Fruit fly (Drosophila melanogaster) whole organism, embryonic: ENCODE data around the gene CG32971.

Experiments used
- CG10431 ChIP-seq: fragments of 200-800 bp; sonication (Bioruptor generic); optimal IDR thresholded peaks from 3 replicates; lab custom pipeline; 2018; ENCODE audit warnings: missing biosample characterization, mild to moderate bottlenecking, missing genetic modification characterization
- CG11504 ChIP-seq: fragments of 200-800 bp; sonication (Bioruptor generic); optimal IDR thresholded peaks from 3 replicates; lab custom pipeline; 2019; ENCODE audit warnings: missing biosample characterization, mild to moderate bottlenecking, missing genetic modification characterization, moderate library complexity
- CG16813 ChIP-seq: fragments of 200-800 bp; sonication (Bioruptor generic); IDR thresholded peaks from 3 replicates; pipeline ENCODE4 v1.3.6; 2022; ENCODE audit warnings: missing biosample characterization, missing genetic modification characterization; ENCODE audit not compliant: partially characterized antibody
- CG17361 ChIP-seq: fragments of 200-800 bp; sonication (Bioruptor generic); IDR thresholded peaks from 3 replicates; pipeline ENCODE4 v1.3.6; 2022; ENCODE audit warnings: missing biosample characterization, missing genetic modification characterization
- CG17385 ChIP-seq: fragments of 200-800 bp; sonication (Bioruptor generic); optimal IDR thresholded peaks from 3 replicates; lab custom pipeline; 2018; ENCODE audit warnings: missing biosample characterization, mild to moderate bottlenecking, missing genetic modification characterization
- CG2199 ChIP-seq: fragments of 200-800 bp; sonication (Bioruptor generic); IDR thresholded peaks from 3 replicates; pipeline ENCODE4 v1.3.6; 2022; ENCODE audit warnings: missing biosample characterization, missing genetic modification characterization
- CG32772 ChIP-seq: fragments of 200-800 bp; sonication (Bioruptor generic); IDR thresholded peaks from 2 replicates; pipeline ENCODE4 v1.3.6; 2022; ENCODE audit warnings: missing biosample characterization, missing genetic modification characterization
- CG8944 ChIP-seq: fragments of 200-800 bp; sonication (Bioruptor generic); optimal IDR thresholded peaks from 3 replicates; lab custom pipeline; 2016; ENCODE audit warnings: missing biosample characterization, missing genetic modification characterization
- CG9437 ChIP-seq: fragments of 200-800 bp; sonication (Bioruptor generic); optimal IDR thresholded peaks from 2 replicates; lab custom pipeline; 2018; ENCODE audit warnings: missing biosample characterization, mild to moderate bottlenecking, missing genetic modification characterization
- D ChIP-seq, 2 experiments: fragments of 200-800 bp in 1 of 2; fragments of >200 bp in 1 of 2; sonication (Bioruptor generic) in 1 of 2; optimal IDR thresholded peaks; 2 replicates in 1 of 2; 3 replicates in 1 of 2; lab custom pipeline; 2017; ENCODE audit warnings: mild to moderate bottlenecking in 1 of 2, missing biosample characterization in 1 of 2, missing genetic modification characterization in 1 of 2, missing genetic modification reagents in 1 of 2
- Deaf1 ChIP-seq: fragments of 200-800 bp; optimal IDR thresholded peaks from 3 replicates; lab custom pipeline; 2019; ENCODE audit warnings: missing biosample characterization, mild to moderate bottlenecking, missing genetic modification characterization, moderate library complexity
- Dip2 ChIP-seq: fragments of 200-800 bp; sonication (Bioruptor generic); IDR thresholded peaks from 2 replicates; pipeline ENCODE4 v1.3.6; 2022; ENCODE audit warnings: missing biosample characterization, missing genetic modification characterization
- Drgx ChIP-seq: fragments of 200-800 bp; sonication (Bioruptor generic); IDR thresholded peaks from 2 replicates; pipeline ENCODE4 v1.3.6; 2022; ENCODE audit warnings: missing biosample characterization, missing genetic modification characterization
- E2f1 ChIP-seq: fragments of 200-800 bp; sonication (Bioruptor generic); IDR thresholded peaks from 2 replicates; pipeline ENCODE4 v1.3.6; 2022; ENCODE audit warnings: missing biosample characterization, missing genetic modification characterization
- Fer1 ChIP-seq: fragments of 200-800 bp; sonication (Bioruptor generic); optimal IDR thresholded peaks from 2 replicates; lab custom pipeline; 2017; ENCODE audit warnings: missing biosample characterization, mild to moderate bottlenecking, missing genetic modification characterization
- H15 ChIP-seq: fragments of 200-800 bp; sonication (Bioruptor generic); IDR thresholded peaks from 3 replicates; pipeline ENCODE4 v1.3.6; 2022; ENCODE audit warnings: missing biosample characterization, missing genetic modification characterization
- HLH3B ChIP-seq: fragments of 200-800 bp; sonication (Bioruptor generic); IDR thresholded peaks from 2 replicates; pipeline ENCODE4 v1.3.6; 2022; ENCODE audit warnings: missing biosample characterization, missing genetic modification characterization
- Kr ChIP-seq: fragments of 200-800 bp; sonication (Bioruptor generic); optimal IDR thresholded peaks from 2 replicates; lab custom pipeline; 2017; ENCODE audit warnings: missing biosample characterization, mild to moderate bottlenecking, missing genetic modification characterization
- Meics ChIP-seq: fragments of 200-800 bp; sonication (Bioruptor generic); optimal IDR thresholded peaks from 2 replicates; lab custom pipeline; 2017; ENCODE audit warnings: missing biosample characterization, mild to moderate bottlenecking, missing genetic modification characterization
- Opbp ChIP-seq: fragments of 200-800 bp; sonication (Bioruptor generic); IDR thresholded peaks from 3 replicates; pipeline ENCODE4 v1.3.6; 2022; ENCODE audit warnings: missing biosample characterization, missing genetic modification characterization; ENCODE audit not compliant: partially characterized antibody
- Poxn ChIP-seq: fragments of 200-800 bp; sonication (Bioruptor generic); IDR thresholded peaks from 2 replicates; pipeline ENCODE4 v1.3.6; 2022; ENCODE audit warnings: missing biosample characterization, missing genetic modification characterization
- Stat92E ChIP-seq, 3 experiments: fragments of >200 bp in 2 of 3; fragments of 200-800 bp in 1 of 3; sonication (Bioruptor generic) in 1 of 3; optimal IDR thresholded peaks; 2 replicates each; lab custom pipeline; 2017 to 2019; ENCODE audit warnings: missing biosample characterization in 3 of 3, missing genetic modification characterization in 3 of 3, mild to moderate bottlenecking in 1 of 3, moderate library complexity in 1 of 3
- Trl ChIP-seq, 3 experiments: fragments of >200 bp in 2 of 3; fragments of 200-800 bp in 1 of 3; sonication (Bioruptor generic) in 1 of 3; optimal IDR thresholded peaks; 2 replicates in 1 of 3; 3 replicates in 2 of 3; lab custom pipeline; 2016 to 2017; ENCODE audit warnings: missing biosample characterization in 1 of 3, missing genetic modification characterization in 1 of 3
- Xrp1 ChIP-seq: fragments of 200-800 bp; sonication (Bioruptor generic); IDR thresholded peaks from 2 replicates; pipeline ENCODE4 v1.3.6; 2022; ENCODE audit warnings: missing biosample characterization, missing genetic modification characterization
- bbx ChIP-seq: fragments of 200-800 bp; sonication (Bioruptor generic); IDR thresholded peaks from 2 replicates; pipeline ENCODE4 v1.3.6; 2022; ENCODE audit warnings: missing biosample characterization, missing genetic modification characterization; ENCODE audit not compliant: partially characterized antibody
- chm ChIP-seq: fragments of 200-800 bp; sonication (Bioruptor generic); IDR thresholded peaks from 2 replicates; pipeline ENCODE4 v1.3.6; 2022; ENCODE audit warnings: missing biosample characterization, missing genetic modification characterization
- chn ChIP-seq: fragments of 200-800 bp; sonication (Bioruptor generic); optimal IDR thresholded peaks from 2 replicates; lab custom pipeline; 2016; ENCODE audit warnings: missing biosample characterization, missing genetic modification characterization
- emc ChIP-seq: fragments of 200-800 bp; sonication (Bioruptor generic); optimal IDR thresholded peaks from 2 replicates; lab custom pipeline; 2016; ENCODE audit warnings: missing biosample characterization, missing genetic modification characterization
- fd64A ChIP-seq: fragments of 200-800 bp; sonication (Bioruptor generic); optimal IDR thresholded peaks from 3 replicates; lab custom pipeline; 2018; ENCODE audit warnings: missing biosample characterization, mild to moderate bottlenecking, missing genetic modification characterization
- gce ChIP-seq: fragments of 200-800 bp; sonication (Bioruptor generic); IDR thresholded peaks from 3 replicates; pipeline ENCODE4 v1.3.6; 2022; ENCODE audit warnings: missing biosample characterization, missing genetic modification characterization
- gcm2 ChIP-seq: fragments of 200-800 bp; sonication (Bioruptor generic); optimal IDR thresholded peaks from 2 replicates; lab custom pipeline; 2016; ENCODE audit warnings: missing biosample characterization, missing genetic modification characterization
- gt ChIP-seq: fragments of 200-800 bp; sonication (Bioruptor generic); IDR thresholded peaks from 2 replicates; pipeline ENCODE4 v1.3.6; 2022; ENCODE audit warnings: missing biosample characterization, missing genetic modification characterization
- kni ChIP-seq: fragments of 200-800 bp; sonication (Bioruptor generic); optimal IDR thresholded peaks from 3 replicates; lab custom pipeline; 2017; ENCODE audit warnings: mild to moderate bottlenecking, missing biosample characterization, missing genetic modification reagents, missing genetic modification characterization
- lov ChIP-seq, 2 experiments: fragments of 200-800 bp in 1 of 2; fragments of >200 bp in 1 of 2; sonication (Bioruptor generic) in 1 of 2; IDR thresholded peaks in 1 of 2; optimal IDR thresholded peaks in 1 of 2; 2 replicates in 1 of 2; 3 replicates in 1 of 2; pipeline versions ENCODE4 v1.3.6 to Lab custom; 2017 to 2022; ENCODE audit warnings: missing biosample characterization in 1 of 2, missing genetic modification characterization in 1 of 2
- nerfin-1 ChIP-seq: fragments of 200-800 bp; sonication (Bioruptor generic); optimal IDR thresholded peaks from 3 replicates; lab custom pipeline; 2019; ENCODE audit warnings: missing biosample characterization, mild to moderate bottlenecking, missing genetic modification characterization, moderate library complexity
- nerfin-2 ChIP-seq: fragments of 200-800 bp; sonication (Bioruptor generic); IDR thresholded peaks from 2 replicates; pipeline ENCODE4 v1.3.6; 2022; ENCODE audit warnings: missing biosample characterization, missing genetic modification characterization; ENCODE audit not compliant: partially characterized antibody
- nom ChIP-seq: fragments of 200-800 bp; sonication (Bioruptor generic); optimal IDR thresholded peaks from 2 replicates; lab custom pipeline; 2017; ENCODE audit warnings: missing biosample characterization, missing genetic modification characterization, mild to moderate bottlenecking, moderate library complexity, missing genetic modification reagents
- onecut ChIP-seq: fragments of 200-800 bp; sonication (Bioruptor generic); IDR thresholded peaks from 2 replicates; pipeline ENCODE4 v1.3.6; 2022; ENCODE audit warnings: missing biosample characterization, missing genetic modification characterization
- slp2 ChIP-seq: fragments of 200-800 bp; sonication (Bioruptor generic); optimal IDR thresholded peaks from 2 replicates; lab custom pipeline; 2016; ENCODE audit warnings: missing biosample characterization, missing genetic modification characterization
- tap ChIP-seq: fragments of 200-800 bp; optimal IDR thresholded peaks from 3 replicates; lab custom pipeline; 2019; ENCODE audit warnings: missing biosample characterization, mild to moderate bottlenecking, missing genetic modification characterization, moderate library complexity
- tin ChIP-seq: fragments of 200-800 bp; sonication (Bioruptor generic); optimal IDR thresholded peaks from 3 replicates; lab custom pipeline; 2016; ENCODE audit warnings: missing biosample characterization, missing genetic modification characterization
- tll ChIP-seq, 2 experiments: fragments of 200-800 bp in 1 of 2; fragments of >200 bp in 1 of 2; sonication (Bioruptor generic) in 1 of 2; optimal IDR thresholded peaks; 2 replicates each; lab custom pipeline; 2017 to 2019; ENCODE audit warnings: missing biosample characterization in 2 of 2, missing genetic modification characterization in 2 of 2, mild to moderate bottlenecking in 1 of 2, moderate library complexity in 1 of 2
- ttk ChIP-seq: fragments of 200-800 bp; sonication (Bioruptor generic); IDR thresholded peaks from 2 replicates; pipeline ENCODE4 v2.1.2; 2022; ENCODE audit warnings: missing biosample characterization, missing genetic modification characterization
- twi ChIP-seq: fragments of 200-800 bp; optimal IDR thresholded peaks from 2 replicates; lab custom pipeline; 2019; ENCODE audit warnings: missing biosample characterization, mild to moderate bottlenecking, missing genetic modification characterization, moderate library complexity
- unc-4 ChIP-seq: fragments of 200-800 bp; sonication (Bioruptor generic); IDR thresholded peaks from 2 replicates; pipeline ENCODE4 v1.3.6; 2022; ENCODE audit warnings: missing biosample characterization, missing genetic modification characterization; ENCODE audit not compliant: partially characterized antibody
- zen ChIP-seq: fragments of 200-800 bp; sonication (Bioruptor generic); optimal IDR thresholded peaks from 3 replicates; lab custom pipeline; 2018; ENCODE audit warnings: missing biosample characterization, mild to moderate bottlenecking, missing genetic modification characterization, moderate library complexity
- zfh1 ChIP-seq: fragments of 200-800 bp; sonication (Bioruptor generic); IDR thresholded peaks from 3 replicates; pipeline ENCODE4 v1.3.6; 2022; ENCODE audit warnings: missing biosample characterization, missing genetic modification characterization
- zfh2 ChIP-seq: fragments of 200-800 bp; sonication (Bioruptor generic); optimal IDR thresholded peaks from 2 replicates; lab custom pipeline; 2016; ENCODE audit warnings: missing biosample characterization, missing genetic modification characterization

The CG32971 gene

dm6 chr2L:14262896-14263295 is 11.7 kb upstream of the CG32971 start, which contains the start of gene wb (continued):
- TF ChIP-seq nerfin-2 (GFP tag; lab: Robert Waterston, UW) (no peak), CG32772 (no peak), zfh1 (GFP tag; lab: Robert Waterston, UW) (0 out of 3 replicates have a peak, but pooled peaks have one; percentile 4), CG16813 (GFP tag; lab: Robert Waterston, UW) (no peak), Fer1 (GFP tag; lab: Kevin White, UChicago) (no peak), gce (GFP tag; lab: Robert Waterston, UW) (0 out of 3 replicates have a peak, but pooled peaks have one; percentile 23), CG11504 (tag; lab: Kevin White, UChicago) (peak; percentile 77), unc-4 (GFP tag; lab: Robert Waterston, UW) (no peak), emc (GFP tag; lab: Kevin White, UChicago) (no peak), nerfin-1 (tag; lab: Kevin White, UChicago) (no peak), Opbp (GFP tag; lab: Robert Waterston, UW) (peak; percentile 60; the same call in 1 of the 3 replicates), nom (peak; percentile 48), Dip2 (no peak), Meics (GFP tag; lab: Kevin White, UChicago) (no peak), zen (peak; percentile 13), Deaf1 (tag; lab: Kevin White, UChicago) (peak; percentile 50), CG8944 (GFP tag; lab: Kevin White, UChicago) (no peak), tin (GFP tag; lab: Kevin White, UChicago) (no peak), CG10431 (no peak), CG17385 (no peak), Trl (optimal IDR thresholded peaks at IDR 0.05; lab: Kevin White, UChicago) (no peak), Trl (GFP tag; optimal IDR thresholded peaks at IDR 0.05; lab: Kevin White, UChicago) (no peak), ttk (GFP tag; lab: Robert Waterston, UW) (no peak), tll (GFP tag; optimal IDR thresholded peaks at IDR 0.05; lab: Kevin White, UChicago) (no peak), chm (GFP tag; lab: Robert Waterston, UW) (peak; percentile 80; the same call in 1 of the 2 replicates), bbx (peak; percentile 39), Drgx (GFP tag; lab: Robert Waterston, UW) (peak; percentile 14; the same call in 1 of the 2 replicates), Stat92E (GFP tag; optimal IDR thresholded peaks at IDR 0.05; lab: Kevin White, UChicago) (peak in 1 of 3 experiments; percentile 12), HLH3B (no peak), onecut (no peak), twi (tag; lab: Kevin White, UChicago) (peak; percentile 3), H15 (0 out of 3 replicates have a peak, but pooled peaks have one; percentile 21), gcm2 (GFP tag; lab: Kevin White, UChicago) (no peak), lov (optimal IDR thresholded peaks at IDR 0.05; lab: Kevin White, UChicago) (no peak), lov (GFP tag; IDR thresholded peaks at IDR 0.05; lab: Robert Waterston, UW) (0 out of 3 replicates have a peak, but pooled peaks have one; percentile 40), CG17361 (GFP tag; lab: Robert Waterston, UW) (no peak), tap (tag; lab: Kevin White, UChicago) (no peak)

- TF ChIP-seq zfh2 (GFP tag; lab: Kevin White, UChicago) (no peak), CG9437 (GFP tag; lab: Kevin White, UChicago) (no peak), chn (GFP tag; lab: Kevin White, UChicago) (no peak), kni (GFP tag; lab: Kevin White, UChicago) (peak; percentile 59), D (optimal IDR thresholded peaks at IDR 0.05; lab: Kevin White, UChicago) (peak; percentile 98), D (GFP tag; optimal IDR thresholded peaks at IDR 0.05; lab: Kevin White, UChicago) (peak; percentile 26), gt (GFP tag; lab: Robert Waterston, UW) (peak; percentile 40; the same call in 1 of the 2 replicates), Xrp1 (GFP tag; lab: Robert Waterston, UW) (no peak), slp2 (no peak), zen (peak; percentile 0), CG2199 (GFP tag; lab: Robert Waterston, UW) (peak; percentile 62; the same call in 2 of the 3 replicates), fd64A (no peak), E2f1 (no peak), Poxn (no peak), Meics (GFP tag; lab: Kevin White, UChicago) (no peak), Kr (GFP tag; lab: Kevin White, UChicago) (peak; percentile 93), zfh1 (GFP tag; lab: Robert Waterston, UW) (0 out of 3 replicates have a peak, but pooled peaks have one; percentile 19)
These were observed 9.5 kb upstream of the CG32971 start for dm6 chr2L:14264990-14265567.
